Worm (Caenorhabditis elegans) whole organism, early embryonic: ENCODE results near the gene str-227.

Experiments used
- B0310.2 ChIP-seq: sonication (generic microtip); optimal IDR thresholded peaks from 2 replicates; lab custom pipeline; 2016; ENCODE audit warnings: mild to moderate bottlenecking, missing genetic modification characterization, missing compliant biosample characterization
- F13C5.2 ChIP-seq: sonication (generic microtip); optimal IDR thresholded peaks from 2 replicates; lab custom pipeline; 2017; ENCODE audit warnings: mild to moderate bottlenecking, missing genetic modification characterization, inconsistent platforms, missing compliant biosample characterization
- ama-1 ChIP-seq: fragments of 150-350 bp; optimal IDR thresholded peaks from 2 replicates; lab custom pipeline; 2014
- flt-1 ChIP-seq: fragments of 200-800 bp; sonication (Bioruptor generic); IDR thresholded peaks from 2 replicates; pipeline ENCODE4 v1.3.6; 2022; ENCODE audit warnings: missing genetic modification characterization, missing compliant biosample characterization
- hmg-4 ChIP-seq: fragments of 200-800 bp; sonication (Bioruptor generic); optimal IDR thresholded peaks from 2 replicates; lab custom pipeline; 2018; ENCODE audit warnings: mild to moderate bottlenecking, missing genetic modification characterization, missing compliant biosample characterization
- scrt-1 ChIP-seq: fragments of 200-800 bp; sonication (Bioruptor generic); IDR thresholded peaks from 2 replicates; pipeline ENCODE4 v1.3.6; 2022; ENCODE audit warnings: missing genetic modification characterization, missing compliant biosample characterization
- sea-1 ChIP-seq: fragments of 200-800 bp; sonication (Bioruptor generic); conservative IDR thresholded peaks from 2 replicates; pipeline ENCODE4 v1.3.6; 2022; ENCODE audit warnings: missing genetic modification characterization, missing compliant biosample characterization
- tbx-37 ChIP-seq: fragments of 200-800 bp; sonication (Bioruptor generic); conservative IDR thresholded peaks from 2 replicates; pipeline ENCODE4 v1.3.6; 2022; ENCODE audit warnings: missing genetic modification reagents, missing genetic modification characterization, missing compliant biosample characterization

- TF ChIP-seq B0310.2 (tag; lab: Kevin White, UChicago) (no peak), sea-1 (no peak), hmg-4 (GFP tag; lab: Kevin White, UChicago) (no peak), F13C5.2 (tag; lab: Kevin White, UChicago) (no peak), flt-1 (no peak), scrt-1 (GFP tag; lab: Robert Waterston, UW) (no peak), ama-1 (no peak), tbx-37 (GFP tag; lab: Robert Waterston, UW) (no peak)
Observed at ce11 chrV:3486857-3487256, 31.1 kb upstream of the str-227 start, which contains the start of gene srbc-32.
